Fruit fly (Drosophila melanogaster): ENCODE data around the gene GluRS-m.

- TF ChIP-seq Pdp1 (GFP tag; optimal IDR thresholded peaks at IDR 0.05) (no peak), sim (GFP tag; IDR thresholded peaks at IDR 0.05) (no peak), z (GFP tag; IDR thresholded peaks at IDR 0.05) (no peak), CG10274 (GFP tag; optimal IDR thresholded peaks at IDR 0.05) (no peak), CG8478 (optimal IDR thresholded peaks at IDR 0.05) (no peak), croc (GFP tag; conservative IDR thresholded peaks at IDR 0.05) (no peak), lbe (GFP tag; optimal IDR thresholded peaks at IDR 0.05) (no peak), Xrp1 (GFP tag; IDR thresholded peaks at IDR 0.05) (no peak), CG7357 (GFP tag; IDR thresholded peaks at IDR 0.05) (no peak), NfI (GFP tag; optimal IDR thresholded peaks at IDR 0.05) (no peak), zfh2 (GFP tag; optimal IDR thresholded peaks at IDR 0.05) (no peak)
Observed at dm6 chr3L:16390793-16391192, 26.2 kb downstream of the GluRS-m start.

All from whole organism, embryonic.